Worm (Caenorhabditis elegans): Measurements from ENCODE around the gene rrp-1.

rrp-1 gene

DNA sequence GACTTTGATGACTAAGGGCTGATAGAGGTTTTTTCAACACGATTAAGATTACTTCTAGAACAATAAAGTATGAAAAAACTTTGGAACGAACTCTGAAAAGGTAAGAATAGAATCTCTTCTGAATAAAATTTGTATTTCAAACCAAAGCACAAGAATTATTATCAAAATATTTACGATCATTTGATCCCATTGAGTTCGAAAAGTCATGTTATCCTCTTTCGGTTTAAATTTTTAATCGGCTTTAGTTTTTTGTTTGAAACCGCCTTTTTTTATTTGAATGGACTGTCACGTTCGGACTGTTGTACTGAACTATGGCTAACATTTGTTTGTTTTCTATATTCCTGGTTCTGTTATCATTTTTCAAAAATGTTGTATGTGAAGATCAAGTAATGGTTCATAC, 7.7 kb downstream of the rrp-1 start, which contains the start of gene C47E12.9:
Gene C47E12.9 (plus strand): TSS at position 301 of the 400 bp plus-strand sequence.
- no peak for TF ChIP-seq mxl-1 (tag; optimal IDR thresholded peaks at IDR 0.05)
- no peak for TF ChIP-seq zim-3 (tag; optimal IDR thresholded peaks at IDR 0.05)
- TF ChIP-seq B0019.2 (GFP tag; conservative IDR thresholded peaks at IDR 0.05) = no peak
- TF ChIP-seq madf-3 (GFP tag; IDR thresholded peaks at IDR 0.05) = no peak
- TF ChIP-seq egl-18 (GFP tag; IDR thresholded peaks at IDR 0.05) = no peak
- TF ChIP-seq nhr-90 (tag; optimal IDR thresholded peaks at IDR 0.05) = no peak
- no peak for TF ChIP-seq cebp-1 (GFP tag; IDR thresholded peaks at IDR 0.05)
- no peak for TF ChIP-seq cebp-1 (tag; optimal IDR thresholded peaks at IDR 0.05)

DNA sequence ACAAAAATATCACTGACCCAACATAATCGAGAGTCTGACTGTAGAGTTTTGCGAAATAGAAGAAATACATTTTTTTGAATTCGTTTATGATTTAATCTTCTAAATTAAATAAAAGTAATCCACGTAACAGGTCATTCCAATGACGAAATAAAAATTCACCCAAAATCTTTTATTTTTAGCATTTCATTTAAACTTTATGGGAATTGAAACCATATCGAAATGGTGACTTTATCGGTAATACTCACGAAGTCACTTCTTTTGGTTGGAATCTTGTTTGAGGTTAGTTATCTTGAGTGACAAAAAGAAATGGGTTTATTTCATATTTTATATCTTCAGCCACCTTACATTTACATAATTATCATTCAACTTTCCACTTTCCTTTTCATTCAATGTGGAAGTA, 9.4 kb downstream of the rrp-1 start, which contains the start of the genes C47E12.12 and C47E12.10:
Gene C47E12.12 (minus strand): TSS at position 101 of the 400 bp plus-strand sequence.
Gene C47E12.10 (plus strand): TSS at position 172 of the 400 bp plus-strand sequence.
- TF ChIP-seq nhr-120 (GFP tag; IDR thresholded peaks at IDR 0.05) (no peak), mes-4 (tag; optimal IDR thresholded peaks at IDR 0.05) (no peak), nhr-90 (tag; optimal IDR thresholded peaks at IDR 0.05) (no peak)

ce11 chrIV:9969081-9969480, 13.0 kb downstream of the rrp-1 start, which contains the start of the genes kin-5 and C47E12.11:
Gene kin-5 (minus strand): TSS chrIV:9969181.
Gene C47E12.11 (plus strand): TSS chrIV:9969400.
- no peak for TF ChIP-seq Y95B8A.8 (GFP tag; IDR thresholded peaks at IDR 0.05)

- TF ChIP-seq unc-62 (GFP tag; optimal IDR thresholded peaks at IDR 0.05) = no peak
- no peak for TF ChIP-seq F57A8.1 (GFP tag; optimal IDR thresholded peaks at IDR 0.05)
- no peak for TF ChIP-seq ztf-25 (GFP tag; IDR thresholded peaks at IDR 0.05)
- no peak for TF ChIP-seq T07F8.4 (tag; optimal IDR thresholded peaks at IDR 0.05)
- no peak for TF ChIP-seq atf-7 (tag; optimal IDR thresholded peaks at IDR 0.05)
- TF ChIP-seq hsf-1 (GFP tag; IDR thresholded peaks at IDR 0.05) = no peak
- no peak for TF ChIP-seq ceh-27 (GFP tag; optimal IDR thresholded peaks at IDR 0.05)
- TF ChIP-seq ceh-58 (GFP tag; IDR thresholded peaks at IDR 0.05) = no peak
- TF ChIP-seq xnd-1 (tag; optimal IDR thresholded peaks at IDR 0.05) = no peak
- no peak for TF ChIP-seq C17E4.6 (GFP tag; IDR thresholded peaks at IDR 0.05)
- no peak for TF ChIP-seq egl-18 (GFP tag; IDR thresholded peaks at IDR 0.05)
- TF ChIP-seq ekl-4 (GFP tag; IDR thresholded peaks at IDR 0.05) = no peak
- TF ChIP-seq C06A6.2 (GFP tag; conservative IDR thresholded peaks at IDR 0.05) = no peak
- no peak for TF ChIP-seq lsl-1 (GFP tag; optimal IDR thresholded peaks at IDR 0.05)
These were observed 18.1 kb downstream of the rrp-1 start, which contains the start of gene T13H10.2 for ce11 chrIV:9963945-9964344. Gene T13H10.2 (plus strand): TSS chrIV:9964245.

- no peak for TF ChIP-seq madf-6 (GFP tag; IDR thresholded peaks at IDR 0.05)
- TF ChIP-seq hsf-1 (GFP tag; IDR thresholded peaks at IDR 0.05) = no peak
- TF ChIP-seq K12H6.12 (tag; optimal IDR thresholded peaks at IDR 0.05) = no peak
- TF ChIP-seq Y53G8AR.9 (GFP tag; conservative IDR thresholded peaks at IDR 0.05) = no peak
- no peak for TF ChIP-seq F10E7.11 (tag; optimal IDR thresholded peaks at IDR 0.05)
- no peak for TF ChIP-seq hlh-26 (GFP tag; conservative IDR thresholded peaks at IDR 0.05)
- no peak for TF ChIP-seq nhr-80 (tag; optimal IDR thresholded peaks at IDR 0.05)
- no peak for TF ChIP-seq ets-4 (GFP tag; optimal IDR thresholded peaks at IDR 0.05)
- TF ChIP-seq sdz-38 (tag; optimal IDR thresholded peaks at IDR 0.05) = no peak
- no peak for TF ChIP-seq cebp-2 (GFP tag; IDR thresholded peaks at IDR 0.05)
- no peak for TF ChIP-seq nhr-120 (GFP tag; IDR thresholded peaks at IDR 0.05)
- TF ChIP-seq F49E8.2 (tag; optimal IDR thresholded peaks at IDR 0.05; ENCODE audit: insufficient read depth) = no peak
- TF ChIP-seq aptf-2 (GFP tag; conservative IDR thresholded peaks at IDR 0.05) = no peak
- TF ChIP-seq F37B4.10 (GFP tag; IDR thresholded peaks at IDR 0.05) = no peak
These were observed 28.7 kb downstream of the rrp-1 start, which contains the start of gene gon-1 for ce11 chrIV:9953333-9953732. Gene gon-1 (minus strand): TSS chrIV:9953433.
